Fruit fly (Drosophila melanogaster) whole organism, embryonic: ENCODE measurements around the gene CG42833.

Source experiments
- Ada2b ChIP-seq: fragments of 200-800 bp; sonication (Bioruptor generic); IDR thresholded peaks from 2 replicates; pipeline ENCODE4 v1.3.6; 2022; ENCODE audit warnings: missing biosample characterization, missing genetic modification characterization
- B-H2 ChIP-seq: fragments of 200-800 bp; sonication (Bioruptor generic); optimal IDR thresholded peaks from 2 replicates; lab custom pipeline; 2018; ENCODE audit warnings: missing biosample characterization, mild to moderate bottlenecking, missing genetic modification characterization
- CG10321 ChIP-seq: fragments of 200-800 bp; sonication (Bioruptor generic); IDR thresholded peaks from 2 replicates; pipeline ENCODE4 v1.3.6; 2022; ENCODE audit warnings: missing biosample characterization, missing genetic modification characterization
- CG10462 ChIP-seq: fragments of 200-800 bp; sonication (Bioruptor generic); optimal IDR thresholded peaks from 2 replicates; lab custom pipeline; 2016; ENCODE audit warnings: missing biosample characterization, missing genetic modification characterization
- CG10565 ChIP-seq: fragments of 200-800 bp; sonication (Bioruptor generic); optimal IDR thresholded peaks from 3 replicates; lab custom pipeline; 2016; ENCODE audit warnings: missing biosample characterization, mild to moderate bottlenecking, missing genetic modification characterization
- CG11085 ChIP-seq: fragments of 200-800 bp; sonication (Bioruptor generic); IDR thresholded peaks from 2 replicates; pipeline ENCODE4 v1.3.6; 2022; ENCODE audit warnings: missing biosample characterization, missing genetic modification characterization
- CG11247 ChIP-seq: fragments of 200-800 bp; sonication (Bioruptor generic); IDR thresholded peaks from 2 replicates; pipeline ENCODE4 v1.3.6; 2022; ENCODE audit warnings: missing biosample characterization, missing genetic modification characterization
- CG11456 ChIP-seq: fragments of 200-800 bp; sonication (Bioruptor generic); IDR thresholded peaks from 3 replicates; pipeline ENCODE4 v1.3.6; 2022; ENCODE audit warnings: missing biosample characterization, missing genetic modification characterization
- CG11560 ChIP-seq: fragments of 200-800 bp; sonication (Bioruptor generic); IDR thresholded peaks from 3 replicates; pipeline ENCODE4 v1.3.6; 2022; ENCODE audit warnings: missing biosample characterization, missing genetic modification characterization
- CG12104 ChIP-seq: fragments of 200-800 bp; sonication (Bioruptor generic); optimal IDR thresholded peaks from 3 replicates; lab custom pipeline; 2016; ENCODE audit warnings: missing biosample characterization, missing genetic modification characterization
- CG12155 ChIP-seq: fragments of 200-800 bp; sonication (Bioruptor generic); optimal IDR thresholded peaks from 3 replicates; lab custom pipeline; 2016; ENCODE audit warnings: missing biosample characterization, missing genetic modification characterization
- CG12236 ChIP-seq: fragments of 200-800 bp; sonication (Bioruptor generic); optimal IDR thresholded peaks from 2 replicates; lab custom pipeline; 2016; ENCODE audit warnings: missing biosample characterization, missing genetic modification characterization
- CG12744 ChIP-seq: fragments of 200-800 bp; sonication (Bioruptor generic); optimal IDR thresholded peaks from 2 replicates; lab custom pipeline; 2016; ENCODE audit warnings: missing biosample characterization, missing genetic modification characterization
- CG12942 ChIP-seq: fragments of 200-800 bp; sonication (Bioruptor generic); optimal IDR thresholded peaks from 3 replicates; lab custom pipeline; 2016; ENCODE audit warnings: missing biosample characterization, missing genetic modification characterization
- CG13424 ChIP-seq: fragments of 200-800 bp; sonication (Bioruptor generic); optimal IDR thresholded peaks from 2 replicates; lab custom pipeline; 2019; ENCODE audit warnings: missing biosample characterization, mild to moderate bottlenecking, missing genetic modification characterization, moderate library complexity
- CG15479 ChIP-seq: fragments of 200-800 bp; sonication (Bioruptor generic); optimal IDR thresholded peaks from 3 replicates; lab custom pipeline; 2019; ENCODE audit warnings: missing biosample characterization, mild to moderate bottlenecking, missing genetic modification characterization, moderate library complexity
- CG16863 ChIP-seq: fragments of 200-800 bp; sonication (Bioruptor generic); optimal IDR thresholded peaks from 3 replicates; lab custom pipeline; 2016; ENCODE audit warnings: missing biosample characterization, missing genetic modification characterization
- CG17568 ChIP-seq: fragments of 200-800 bp; sonication (Bioruptor generic); optimal IDR thresholded peaks from 2 replicates; lab custom pipeline; 2018; ENCODE audit warnings: missing biosample characterization, mild to moderate bottlenecking, missing genetic modification characterization, moderate library complexity
- CG18262 ChIP-seq: fragments of 200-800 bp; optimal IDR thresholded peaks from 3 replicates; lab custom pipeline; 2019; ENCODE audit warnings: missing biosample characterization, mild to moderate bottlenecking, missing genetic modification characterization, moderate library complexity
- CG2202 ChIP-seq: fragments of 200-800 bp; sonication (Bioruptor generic); optimal IDR thresholded peaks from 2 replicates; lab custom pipeline; 2018; ENCODE audit warnings: missing biosample characterization, mild to moderate bottlenecking, missing genetic modification characterization
- CG30020 ChIP-seq: fragments of 200-800 bp; optimal IDR thresholded peaks from 2 replicates; lab custom pipeline; 2019; ENCODE audit warnings: missing biosample characterization, mild to moderate bottlenecking, missing genetic modification characterization, moderate library complexity
- CG30403 ChIP-seq: fragments of 200-800 bp; sonication (Bioruptor generic); optimal IDR thresholded peaks from 3 replicates; lab custom pipeline; 2016; ENCODE audit warnings: missing biosample characterization, missing genetic modification characterization
- CG31441 ChIP-seq: fragments of 200-800 bp; sonication (Bioruptor generic); IDR thresholded peaks from 2 replicates; pipeline ENCODE4 v1.3.6; 2022; ENCODE audit warnings: missing biosample characterization, missing genetic modification characterization
- CG33213 ChIP-seq: fragments of 200-800 bp; sonication (Bioruptor generic); optimal IDR thresholded peaks from 3 replicates; lab custom pipeline; 2016; ENCODE audit warnings: missing biosample characterization, missing genetic modification characterization
- CG6254 ChIP-seq: fragments of 200-800 bp; sonication (Bioruptor generic); optimal IDR thresholded peaks from 3 replicates; lab custom pipeline; 2017; ENCODE audit warnings: mild to moderate bottlenecking, missing biosample characterization, missing genetic modification reagents, missing genetic modification characterization
- CG6654 ChIP-seq: fragments of 200-800 bp; sonication (Bioruptor generic); optimal IDR thresholded peaks from 2 replicates; lab custom pipeline; 2017; ENCODE audit warnings: missing biosample characterization, mild to moderate bottlenecking, missing genetic modification characterization
- CG6854 ChIP-seq: fragments of 200-800 bp; sonication (Bioruptor generic); optimal IDR thresholded peaks from 3 replicates; lab custom pipeline; 2017; ENCODE audit warnings: missing biosample characterization, mild to moderate bottlenecking, missing genetic modification characterization
- CG7963 ChIP-seq: fragments of 200-800 bp; sonication (Bioruptor generic); IDR thresholded peaks from 3 replicates; pipeline ENCODE4 v1.3.6; 2022; ENCODE audit warnings: missing biosample characterization, missing genetic modification characterization; ENCODE audit not compliant: partially characterized antibody
- CG9932 ChIP-seq: fragments of 200-800 bp; sonication (Bioruptor generic); IDR thresholded peaks from 2 replicates; pipeline ENCODE4 v1.3.6; 2022; ENCODE audit warnings: missing biosample characterization, missing genetic modification characterization
- HLH3B ChIP-seq: fragments of 200-800 bp; sonication (Bioruptor generic); IDR thresholded peaks from 2 replicates; pipeline ENCODE4 v1.3.6; 2022; ENCODE audit warnings: missing biosample characterization, missing genetic modification characterization
- HLH4C ChIP-seq: fragments of 200-800 bp; sonication (Bioruptor generic); IDR thresholded peaks from 3 replicates; pipeline ENCODE4 v1.3.6; 2022; ENCODE audit warnings: missing biosample characterization, missing genetic modification characterization; ENCODE audit not compliant: partially characterized antibody
- Hey ChIP-seq: fragments of 200-800 bp; sonication (Bioruptor generic); optimal IDR thresholded peaks from 3 replicates; lab custom pipeline; 2018; ENCODE audit warnings: missing biosample characterization, mild to moderate bottlenecking, missing genetic modification characterization
- NfI ChIP-seq: fragments of 200-800 bp; sonication (Bioruptor generic); optimal IDR thresholded peaks from 3 replicates; lab custom pipeline; 2018; ENCODE audit warnings: missing biosample characterization, mild to moderate bottlenecking, missing genetic modification characterization, moderate library complexity
- Oli ChIP-seq: fragments of 200-800 bp; sonication (Bioruptor generic); optimal IDR thresholded peaks from 2 replicates; lab custom pipeline; 2018; ENCODE audit warnings: missing biosample characterization, mild to moderate bottlenecking, missing genetic modification characterization, moderate library complexity
- Stat92E ChIP-seq, 3 experiments: fragments of >200 bp in 2 of 3; fragments of 200-800 bp in 1 of 3; sonication (Bioruptor generic) in 1 of 3; optimal IDR thresholded peaks; 2 replicates each; lab custom pipeline; 2017 to 2019; ENCODE audit warnings: missing biosample characterization in 3 of 3, missing genetic modification characterization in 3 of 3, mild to moderate bottlenecking in 1 of 3, moderate library complexity in 1 of 3
- br ChIP-seq: fragments of >200 bp; optimal IDR thresholded peaks from 2 replicates; lab custom pipeline; 2017
- dpn ChIP-seq, 2 experiments: fragments of 200-800 bp; sonication (Bioruptor generic); optimal IDR thresholded peaks; 3 replicates each; lab custom pipeline; 2016; ENCODE audit warnings: missing biosample characterization in 2 of 2, missing genetic modification characterization in 2 of 2
- ewg ChIP-seq: fragments of 200-800 bp; sonication (Bioruptor generic); optimal IDR thresholded peaks from 3 replicates; lab custom pipeline; 2017; ENCODE audit warnings: mild to moderate bottlenecking, missing biosample characterization, missing genetic modification reagents, missing genetic modification characterization
- gem ChIP-seq: fragments of 200-800 bp; sonication (Bioruptor generic); optimal IDR thresholded peaks from 2 replicates; lab custom pipeline; 2019; ENCODE audit warnings: missing biosample characterization, mild to moderate bottlenecking, missing genetic modification characterization, moderate library complexity
- jing ChIP-seq: fragments of 200-800 bp; sonication (Bioruptor generic); optimal IDR thresholded peaks from 2 replicates; lab custom pipeline; 2018; ENCODE audit warnings: missing biosample characterization, mild to moderate bottlenecking, missing genetic modification characterization
- ken ChIP-seq: fragments of 200-800 bp; sonication (Bioruptor generic); IDR thresholded peaks from 3 replicates; pipeline ENCODE4 v1.3.6; 2022; ENCODE audit warnings: missing biosample characterization, missing genetic modification characterization
- kni ChIP-seq: fragments of 200-800 bp; sonication (Bioruptor generic); optimal IDR thresholded peaks from 3 replicates; lab custom pipeline; 2017; ENCODE audit warnings: mild to moderate bottlenecking, missing biosample characterization, missing genetic modification reagents, missing genetic modification characterization
- lilli ChIP-seq: fragments of 200-800 bp; sonication (Bioruptor generic); optimal IDR thresholded peaks from 3 replicates; lab custom pipeline; 2016; ENCODE audit warnings: missing biosample characterization, missing genetic modification characterization
- repo ChIP-seq: fragments of 200-800 bp; sonication (Bioruptor generic); optimal IDR thresholded peaks from 2 replicates; lab custom pipeline; 2016; ENCODE audit warnings: missing biosample characterization, missing genetic modification characterization
- rib ChIP-seq: fragments of 200-800 bp; sonication (Bioruptor generic); IDR thresholded peaks from 2 replicates; pipeline ENCODE4 v1.3.6; 2022; ENCODE audit warnings: missing biosample characterization, missing genetic modification characterization
- sens-2 ChIP-seq: fragments of 200-800 bp; sonication (Bioruptor generic); IDR thresholded peaks from 2 replicates; pipeline ENCODE4 v1.3.6; 2022; ENCODE audit warnings: missing biosample characterization, missing genetic modification characterization
- so ChIP-seq: fragments of 200-800 bp; sonication (Bioruptor generic); IDR thresholded peaks from 3 replicates; pipeline ENCODE4 v1.3.6; 2022; ENCODE audit warnings: missing biosample characterization, missing genetic modification characterization
- sqz ChIP-seq: fragments of 200-800 bp; sonication (Bioruptor generic); optimal IDR thresholded peaks from 3 replicates; lab custom pipeline; 2018; ENCODE audit warnings: missing biosample characterization, mild to moderate bottlenecking, missing genetic modification characterization
- tio ChIP-seq: fragments of 200-800 bp; sonication (Bioruptor generic); optimal IDR thresholded peaks from 2 replicates; lab custom pipeline; 2017; ENCODE audit warnings: missing biosample characterization, missing genetic modification characterization, inconsistent platforms
- trh ChIP-seq: fragments of 200-800 bp; sonication (Bioruptor generic); optimal IDR thresholded peaks from 2 replicates; lab custom pipeline; 2016; ENCODE audit warnings: missing biosample characterization, missing genetic modification characterization
- yki ChIP-seq: fragments of >200 bp; optimal IDR thresholded peaks from 3 replicates; lab custom pipeline; 2018

Gene CG42833

dm6 chr3L:20192872-20193747 lies 6.8 kb upstream of the CG42833 start (continued):
- TF ChIP-seq CG10565 = no peak
- TF ChIP-seq sens-2 (GFP tag; lab: Robert Waterston, UW) = no peak
- TF ChIP-seq B-H2 (GFP tag; lab: Kevin White, UChicago) = no peak
- no peak for TF ChIP-seq Ada2b (GFP tag; lab: Robert Waterston, UW)
- peak in 1 of 3 experiments; percentile 46 for TF ChIP-seq Stat92E (GFP tag; optimal IDR thresholded peaks at IDR 0.05; lab: Kevin White, UChicago)
- TF ChIP-seq CG11456 = no peak
- no peak for TF ChIP-seq CG18262 (tag; lab: Kevin White, UChicago)
- no peak for TF ChIP-seq jing (GFP tag; lab: Kevin White, UChicago)
- TF ChIP-seq CG6254 = no peak
- no peak for TF ChIP-seq trh (GFP tag; lab: Kevin White, UChicago)
- TF ChIP-seq CG17568 = no peak
- no peak for TF ChIP-seq sqz (GFP tag; lab: Kevin White, UChicago)
- TF ChIP-seq tio (GFP tag; lab: Kevin White, UChicago) = no peak
- no peak for TF ChIP-seq NfI (GFP tag; lab: Kevin White, UChicago)
- no peak for TF ChIP-seq CG6654 (GFP tag; lab: Kevin White, UChicago)
- no peak for TF ChIP-seq lilli (GFP tag; lab: Kevin White, UChicago)
- no peak for TF ChIP-seq HLH3B
- no peak for TF ChIP-seq CG13424 (tag; lab: Kevin White, UChicago)
- TF ChIP-seq CG12744 (GFP tag; lab: Kevin White, UChicago) = no peak
- TF ChIP-seq br = no peak
- peak; percentile 24; the same call in 1 of the 2 replicates for TF ChIP-seq CG9932 (GFP tag; lab: Robert Waterston, UW)
- TF ChIP-seq CG12942 (GFP tag; lab: Kevin White, UChicago) = no peak
- TF ChIP-seq Hey = no peak
- TF ChIP-seq CG2202 = no peak
- no peak for TF ChIP-seq ken (GFP tag; lab: Robert Waterston, UW)
- peak; percentile 22 for TF ChIP-seq gem (tag; lab: Kevin White, UChicago)
- TF ChIP-seq repo = no peak
- TF ChIP-seq CG6854 = no peak
- no peak for TF ChIP-seq CG10321 (GFP tag; lab: Robert Waterston, UW)
- no peak for TF ChIP-seq rib
- TF ChIP-seq ewg (GFP tag; lab: Kevin White, UChicago) = no peak
- TF ChIP-seq CG10462 = no peak
- TF ChIP-seq kni (GFP tag; lab: Kevin White, UChicago) = no peak
- no peak for TF ChIP-seq CG15479 (GFP tag; lab: Kevin White, UChicago)
- no peak for TF ChIP-seq CG11560 (tag; lab: Robert Waterston, UW)
- TF ChIP-seq yki (lab: Kevin White, UChicago) = no peak
- no peak for TF ChIP-seq CG11085 (GFP tag; lab: Robert Waterston, UW)
- no peak for TF ChIP-seq CG30403 (GFP tag; lab: Kevin White, UChicago)
- no peak for TF ChIP-seq CG11247
- TF ChIP-seq so (GFP tag; lab: Robert Waterston, UW) = no peak
- TF ChIP-seq CG30020 (tag; lab: Kevin White, UChicago) = no peak
- no peak for TF ChIP-seq CG16863 (GFP tag; lab: Kevin White, UChicago)
- no peak for TF ChIP-seq CG12155 (GFP tag; lab: Kevin White, UChicago)
- TF ChIP-seq Oli = no peak
- TF ChIP-seq dpn (GFP tag; optimal IDR thresholded peaks at IDR 0.05; lab: Kevin White, UChicago) = no peak
- TF ChIP-seq CG7963 (GFP tag; lab: Robert Waterston, UW) = no peak
- TF ChIP-seq CG12104 = no peak
- TF ChIP-seq CG31441 (GFP tag; lab: Robert Waterston, UW) = no peak
- TF ChIP-seq CG12236 (GFP tag; lab: Kevin White, UChicago) = no peak
- no peak for TF ChIP-seq HLH4C (GFP tag; lab: Robert Waterston, UW)
- TF ChIP-seq CG33213 (GFP tag; lab: Kevin White, UChicago) = no peak
